Worm (Caenorhabditis elegans): ENCODE measurements around the gene ztf-14.

- TF ChIP-seq ceh-43 (GFP tag; optimal IDR thresholded peaks at IDR 0.05) (no peak), snpc-4 (tag; optimal IDR thresholded peaks at IDR 0.05) (no peak), unc-39 (tag; optimal IDR thresholded peaks at IDR 0.05) (no peak), mep-1 (tag; optimal IDR thresholded peaks at IDR 0.05) (no peak), unc-120 (tag; optimal IDR thresholded peaks at IDR 0.05; ENCODE audit: poor library complexity, severe bottlenecking) (peak; percentile 55), lsy-2 (tag; optimal IDR thresholded peaks at IDR 0.05) (no peak), nhr-237 (tag; optimal IDR thresholded peaks at IDR 0.05) (no peak)
These were observed 17.0 kb upstream of the ztf-14 start, which contains the start of gene M163.11 for ce11 chrX:14478743-14479428.
